Worm (Caenorhabditis elegans) whole organism, L4 larva: Measurements from ENCODE around the gene rnp-9.

Source experiments
- F26F4.8 ChIP-seq: fragments of 200-800 bp; sonication (Bioruptor generic); conservative IDR thresholded peaks from 2 replicates; pipeline ENCODE4 v1.3.6; 2022; ENCODE audit warnings: missing genetic modification characterization, missing compliant biosample characterization
- F44E2.7 ChIP-seq: fragments of 200-800 bp; sonication (Bioruptor generic); IDR thresholded peaks from 2 replicates; pipeline ENCODE4 v2.1.2; 2022; ENCODE audit warnings: missing genetic modification characterization, missing compliant biosample characterization
- F49E8.2 ChIP-seq: sonication (generic microtip); optimal IDR thresholded peaks from 2 replicates; lab custom pipeline; 2016; ENCODE audit warnings: missing compliant biosample characterization, mild to moderate bottlenecking, missing genetic modification characterization, borderline replicate concordance
- Y48G9A.11 ChIP-seq: fragments of 200-800 bp; sonication (Bioruptor generic); IDR thresholded peaks from 2 replicates; pipeline ENCODE4 v1.3.6; 2022; ENCODE audit warnings: missing genetic modification reagents, missing genetic modification characterization, missing compliant biosample characterization
- Y5F2A.4 ChIP-seq: fragments of 200-800 bp; sonication (Bioruptor generic); optimal IDR thresholded peaks from 2 replicates; lab custom pipeline; 2018; ENCODE audit warnings: mild to moderate bottlenecking, missing genetic modification characterization, missing compliant biosample characterization
- aly-2 ChIP-seq: sonication (generic microtip); optimal IDR thresholded peaks from 2 replicates; lab custom pipeline; 2018; ENCODE audit warnings: missing biosample characterization, missing genetic modification characterization
- arid-1 ChIP-seq: fragments of 200-800 bp; sonication (Bioruptor generic); conservative IDR thresholded peaks from 2 replicates; pipeline ENCODE4 v1.3.6; 2022; ENCODE audit warnings: missing genetic modification reagents, missing genetic modification characterization, missing compliant biosample characterization
- ceh-32 ChIP-seq: sonication (generic microtip); optimal IDR thresholded peaks from 2 replicates; lab custom pipeline; 2016; ENCODE audit warnings: mild to moderate bottlenecking, missing genetic modification characterization, missing compliant biosample characterization; ENCODE audit not compliant: poor library complexity
- ces-1 ChIP-seq: fragments of 150-350 bp; sonication (generic microtip); optimal IDR thresholded peaks from 4 replicates; lab custom pipeline; 2014; ENCODE audit warnings: missing biosample characterization, missing genetic modification reagents, missing genetic modification characterization
- duxl-1 ChIP-seq: sonication (generic microtip); optimal IDR thresholded peaks from 2 replicates; lab custom pipeline; 2016; ENCODE audit warnings: mild to moderate bottlenecking, missing genetic modification characterization, moderate library complexity, missing compliant biosample characterization; ENCODE audit not compliant: poor library complexity
- egl-27 ChIP-seq: sonication (generic microtip); optimal IDR thresholded peaks from 3 replicates; lab custom pipeline; 2017; ENCODE audit warnings: missing biosample characterization, missing genetic modification reagents, missing genetic modification characterization
- fkh-10 ChIP-seq: fragments of 150-350 bp; optimal IDR thresholded peaks from 2 replicates; lab custom pipeline; 2014; ENCODE audit warnings: missing biosample characterization, missing genetic modification reagents, missing genetic modification characterization
- hif-1 ChIP-seq, 2 experiments: sonication (generic microtip); optimal IDR thresholded peaks; 2 replicates each; lab custom pipeline; 2016 to 2017; ENCODE audit warnings: missing compliant biosample characterization in 2 of 2, missing genetic modification characterization in 2 of 2, missing genetic modification reagents in 2 of 2, missing genotype in 2 of 2, mild to moderate bottlenecking in 1 of 2
- hlh-11 ChIP-seq: fragments of 200-800 bp; sonication (Bioruptor generic); optimal IDR thresholded peaks from 2 replicates; lab custom pipeline; 2018; ENCODE audit warnings: mild to moderate bottlenecking, missing genetic modification characterization, missing compliant biosample characterization
- hlh-30 ChIP-seq: sonication (generic microtip); optimal IDR thresholded peaks from 2 replicates; lab custom pipeline; 2017; ENCODE audit warnings: antibody characterized with exemption, mild to moderate bottlenecking, missing genetic modification characterization, missing compliant biosample characterization; ENCODE audit not compliant: insufficient read depth
- hmg-1.1 ChIP-seq: fragments of 200-800 bp; sonication (Bioruptor generic); IDR thresholded peaks from 2 replicates; pipeline ENCODE4 v1.3.6; 2022; ENCODE audit warnings: missing genetic modification reagents, missing genetic modification characterization, missing compliant biosample characterization
- lsy-2 ChIP-seq, 2 experiments: fragments of 150-350 bp in 1 of 2; sonication (generic microtip) in 1 of 2; optimal IDR thresholded peaks; 2 replicates each; lab custom pipeline; 2014 to 2017; ENCODE audit warnings: missing biosample characterization in 2 of 2, missing genetic modification characterization in 2 of 2
- madf-5 ChIP-seq, 2 experiments: fragments of 200-800 bp; sonication (Bioruptor generic); IDR thresholded peaks; 2 replicates each; pipeline ENCODE4 v1.3.6; 2022; ENCODE audit warnings: missing compliant biosample characterization in 2 of 2, missing genetic modification characterization in 2 of 2
- mes-2 ChIP-seq: sonication (generic microtip); optimal IDR thresholded peaks from 2 replicates; lab custom pipeline; 2016; ENCODE audit warnings: missing genotype, mild to moderate bottlenecking, missing genetic modification characterization, missing compliant biosample characterization; ENCODE audit not compliant: poor library complexity, severe bottlenecking
- nhr-10 ChIP-seq: fragments of 150-350 bp; optimal IDR thresholded peaks from 2 replicates; lab custom pipeline; 2014; ENCODE audit warnings: missing biosample characterization, missing genetic modification characterization
- nhr-111 ChIP-seq: fragments of 200-800 bp; sonication (Bioruptor generic); optimal IDR thresholded peaks from 2 replicates; lab custom pipeline; 2018; ENCODE audit warnings: mild to moderate bottlenecking, missing genetic modification characterization, missing compliant biosample characterization
- nhr-28 ChIP-seq: fragments of 150-350 bp; optimal IDR thresholded peaks from 2 replicates; lab custom pipeline; 2014; ENCODE audit warnings: missing biosample characterization, missing genetic modification characterization
- nhr-41 ChIP-seq: fragments of 200-800 bp; sonication (Bioruptor generic); IDR thresholded peaks from 2 replicates; pipeline ENCODE4 v1.3.6; 2022; ENCODE audit warnings: missing genetic modification reagents, missing genetic modification characterization, missing compliant biosample characterization
- nhr-76 ChIP-seq: fragments of 150-350 bp; optimal IDR thresholded peaks from 2 replicates; lab custom pipeline; 2014; ENCODE audit warnings: missing biosample characterization, missing genetic modification characterization
- php-3 ChIP-seq: fragments of 200-800 bp; sonication (Bioruptor generic); IDR thresholded peaks from 2 replicates; pipeline ENCODE4 v1.3.6; 2022; ENCODE audit warnings: missing genetic modification reagents, missing genetic modification characterization, missing compliant biosample characterization
- pqm-1 ChIP-seq: sonication (generic microtip); optimal IDR thresholded peaks from 2 replicates; lab custom pipeline; 2017; ENCODE audit warnings: missing biosample characterization, missing genetic modification characterization
- saeg-2 ChIP-seq: fragments of 200-800 bp; sonication (Bioruptor generic); IDR thresholded peaks from 2 replicates; pipeline ENCODE4 v1.3.6; 2022; ENCODE audit warnings: missing genetic modification reagents, missing genetic modification characterization, missing compliant biosample characterization
- snpc-1.2 ChIP-seq: fragments of 200-800 bp; sonication (Bioruptor generic); IDR thresholded peaks from 2 replicates; pipeline ENCODE4 v1.3.6; 2022; ENCODE audit warnings: missing genetic modification reagents, missing genetic modification characterization, missing compliant biosample characterization
- spr-1 ChIP-seq: sonication (generic microtip); optimal IDR thresholded peaks from 2 replicates; lab custom pipeline; 2016; ENCODE audit warnings: mild to moderate bottlenecking, missing genetic modification characterization, missing compliant biosample characterization
- spr-3 ChIP-seq: fragments of 200-800 bp; sonication (Bioruptor generic); optimal IDR thresholded peaks from 2 replicates; lab custom pipeline; 2018; ENCODE audit warnings: mild to moderate bottlenecking, missing genetic modification characterization, missing compliant biosample characterization
- tag-97 ChIP-seq: fragments of 200-800 bp; sonication (Bioruptor generic); IDR thresholded peaks from 2 replicates; pipeline ENCODE4 v1.3.6; 2022; ENCODE audit warnings: missing genetic modification characterization, missing compliant biosample characterization
- tra-1 ChIP-seq: fragments of 200-800 bp; sonication (Bioruptor generic); IDR thresholded peaks from 2 replicates; pipeline ENCODE4 v1.3.6; 2022; ENCODE audit warnings: missing genetic modification reagents, missing genetic modification characterization, missing compliant biosample characterization
- unc-62 ChIP-seq, 3 experiments: fragments of 150-350 bp in 1 of 3; sonication (generic microtip); optimal IDR thresholded peaks in 2 of 3; peaks in 1 of 3; 1 replicate in 1 of 3; 2 replicates in 2 of 3; lab custom pipeline; 2014 to 2017; ENCODE audit warnings: missing biosample characterization in 3 of 3, missing genetic modification characterization in 3 of 3, missing genetic modification reagents in 3 of 3, missing genotype in 1 of 3
- vab-7 ChIP-seq: fragments of 200-800 bp; sonication (Bioruptor generic); IDR thresholded peaks from 2 replicates; pipeline ENCODE4 v1.3.6; 2022; ENCODE audit warnings: missing genetic modification reagents, missing genetic modification characterization, missing compliant biosample characterization
- zfp-3 ChIP-seq: fragments of 200-800 bp; sonication (Bioruptor generic); conservative IDR thresholded peaks from 2 replicates; pipeline ENCODE4 v1.3.6; 2022; ENCODE audit warnings: missing genetic modification reagents, missing genetic modification characterization, missing compliant biosample characterization
- ztf-7 ChIP-seq: fragments of 150-350 bp; optimal IDR thresholded peaks from 2 replicates; lab custom pipeline; 2014; ENCODE audit warnings: missing biosample characterization, missing genetic modification characterization

The rnp-9 gene

DNA sequence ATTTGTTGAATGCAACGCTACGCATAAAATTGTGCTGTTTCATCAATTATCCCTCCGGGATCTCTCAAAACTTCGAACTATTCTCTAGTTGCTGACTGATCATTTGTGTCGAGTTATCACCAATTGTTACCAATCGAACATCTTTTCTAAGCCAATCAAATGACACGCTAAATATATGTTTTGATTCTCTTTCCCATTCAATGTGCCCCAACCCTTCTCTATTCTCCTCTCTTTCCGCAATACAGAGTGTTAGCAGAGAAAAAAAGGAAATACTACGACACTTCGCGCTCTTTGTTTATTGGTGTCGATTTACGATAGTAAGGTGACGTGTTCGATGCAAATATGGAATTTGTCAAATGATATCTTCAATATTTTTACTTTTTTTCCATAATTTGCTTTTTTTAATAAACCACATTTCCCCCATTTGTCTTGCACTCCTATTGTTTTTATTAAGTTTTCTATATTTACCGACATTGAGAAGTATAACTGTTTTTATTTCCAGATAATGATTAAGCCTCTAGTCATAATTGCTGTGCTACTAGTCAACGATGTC is 30.2 kb downstream of the rnp-9 start, which contains the start of gene nucb-1 (continued):
- TF ChIP-seq unc-62 (GFP tag; optimal IDR thresholded peaks at IDR 0.05 in 1 of 2; lab: Kevin White, UChicago) (peak in 1 of 2 experiments; percentile 88), unc-62 (tag; optimal IDR thresholded peaks at IDR 0.05; lab: Kevin White, UChicago) (no peak), egl-27 (tag; lab: Kevin White, UChicago) (no peak), Y5F2A.4 (GFP tag; lab: Kevin White, UChicago) (no peak)
- TF ChIP-seq, all 104 proteins: peak for 26

DNA sequence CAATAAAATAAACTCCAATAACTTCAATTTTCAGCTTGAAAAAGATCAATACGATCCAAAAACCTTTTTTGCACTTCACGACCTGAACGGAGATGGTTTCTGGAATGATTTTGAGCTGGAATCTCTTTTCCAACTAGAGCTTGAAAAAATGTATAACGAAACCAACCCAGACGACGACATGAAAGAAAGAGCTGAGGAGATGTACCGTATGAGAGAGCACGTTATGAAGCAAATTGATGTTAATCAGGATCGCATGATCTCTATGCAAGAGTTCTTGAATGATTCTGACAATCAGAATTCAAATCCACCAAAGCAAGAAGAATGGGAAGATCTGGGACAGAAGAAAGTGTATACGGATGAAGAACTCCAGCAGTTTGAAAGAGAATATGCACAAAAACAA is 32.1 kb downstream of the rnp-9 start:
- TF ChIP-seq unc-62 (GFP tag; optimal IDR thresholded peaks at IDR 0.05 in 1 of 2; lab: Kevin White, UChicago) (peak in 1 of 2 experiments; percentile 64), unc-62 (tag; optimal IDR thresholded peaks at IDR 0.05; lab: Kevin White, UChicago) (no peak), duxl-1 (no peak)

DNA sequence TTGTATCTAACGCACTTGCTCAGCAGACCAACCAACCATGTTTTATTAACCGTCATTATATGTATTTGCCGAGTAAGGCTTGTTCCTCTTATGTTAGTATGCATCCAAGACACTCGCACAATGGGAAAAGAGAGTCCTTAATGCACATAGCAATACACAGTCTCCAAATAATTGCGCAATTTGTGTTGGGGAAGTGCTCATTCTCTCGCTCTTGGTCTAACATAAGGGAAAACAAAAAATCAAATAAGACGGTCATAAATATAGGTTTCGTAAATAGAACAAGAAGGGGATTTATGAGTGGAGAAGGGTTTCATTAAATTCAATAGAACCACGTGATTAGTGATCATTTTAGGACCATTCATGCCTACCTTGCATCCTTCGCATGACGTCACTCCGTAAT is 36.4 kb downstream of the rnp-9 start:
- TF ChIP-seq nhr-111 (GFP tag; lab: Kevin White, UChicago) (no peak), F49E8.2 (tag; lab: Kevin White, UChicago) (no peak), aly-2 (tag; lab: Kevin White, UChicago) (no peak), saeg-2 (GFP tag; lab: Robert Waterston, UW) (no peak), nhr-10 (tag; lab: Kevin White, UChicago) (no peak)
- TF ChIP-seq, all 104 proteins: peak for 0

DNA sequence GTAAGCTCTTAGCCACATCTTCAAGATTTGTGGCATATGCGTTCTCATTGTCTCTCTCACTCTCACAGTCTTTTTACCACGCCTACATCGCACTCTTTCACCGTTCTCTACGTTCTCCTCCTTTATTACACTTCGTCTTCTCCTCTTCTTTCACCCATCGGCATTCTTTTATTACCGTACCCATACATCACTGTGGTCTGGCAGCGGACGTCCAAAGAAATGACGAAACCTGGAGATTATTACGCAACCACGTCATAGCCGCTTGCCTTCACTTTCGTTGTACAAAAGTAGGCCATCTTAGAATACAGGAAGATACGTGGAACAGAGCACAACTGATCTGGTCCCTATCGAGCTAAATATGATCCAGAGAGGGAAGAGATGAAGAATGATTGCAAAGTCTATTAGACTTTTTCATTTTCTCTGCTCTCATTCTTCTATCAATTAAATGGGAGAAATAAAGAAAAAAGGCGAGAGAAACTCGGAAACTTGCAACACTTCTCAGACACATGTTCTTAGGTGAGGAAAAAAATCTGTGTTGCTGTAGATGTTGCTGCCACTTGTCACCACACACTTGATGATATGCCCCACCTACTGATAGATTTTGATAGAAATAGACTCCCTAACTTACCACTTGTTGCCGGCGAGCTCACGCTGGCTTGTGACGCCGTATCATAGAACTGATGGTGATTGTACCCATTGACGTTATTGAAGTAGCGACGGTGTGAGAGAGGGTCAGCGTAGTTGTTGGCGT is 37.4 kb downstream of the rnp-9 start:
- TF ChIP-seq hmg-1.1 (GFP tag; lab: Robert Waterston, UW) (0 out of 2 replicates have a peak, but pooled peaks have one; percentile 13), ces-1 (GFP tag; lab: Kevin White, UChicago) (no peak), nhr-41 (GFP tag; lab: Robert Waterston, UW) (no peak)

DNA sequence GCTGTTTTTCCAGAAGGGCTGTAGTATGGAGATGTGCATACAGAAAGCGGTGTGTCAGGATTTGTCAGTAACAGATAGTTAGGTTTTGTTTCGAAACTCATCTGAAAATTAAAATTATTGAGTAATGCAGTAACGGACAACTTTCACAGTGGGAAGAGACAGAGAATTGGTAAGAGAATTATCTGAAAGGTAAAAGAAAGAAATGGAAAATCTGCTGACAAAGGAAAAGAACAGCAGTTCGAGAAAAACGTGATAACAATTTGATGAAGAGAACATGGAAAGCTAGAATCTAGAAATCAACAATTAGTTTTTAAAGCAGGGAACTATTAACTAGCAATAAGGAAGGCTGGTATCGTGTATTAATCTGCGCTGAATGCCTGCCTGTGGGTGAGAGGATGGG is 38.2 kb downstream of the rnp-9 start, which contains the start of gene sex-1:
sex-1 (minus strand) TSS at position 101 of the 400 bp plus-strand sequence.
- TF ChIP-seq vab-7 (GFP tag; lab: Robert Waterston, UW) (no peak), fkh-10 (GFP tag; lab: Kevin White, UChicago) (no peak), F44E2.7 (no peak), ceh-32 (no peak), F49E8.2 (tag; lab: Kevin White, UChicago) (no peak), arid-1 (no peak), spr-3 (GFP tag; lab: Kevin White, UChicago) (no peak), nhr-28 (tag; lab: Kevin White, UChicago) (no peak), mes-2 (tag; lab: Kevin White, UChicago) (no peak), F26F4.8 (GFP tag; lab: Robert Waterston, UW) (no peak), snpc-1.2 (GFP tag; lab: Robert Waterston, UW) (no peak), nhr-76 (tag; lab: Kevin White, UChicago) (no peak), hlh-30 (tag; lab: Kevin White, UChicago) (no peak), hlh-11 (tag; lab: Kevin White, UChicago) (no peak), madf-5 (GFP tag; IDR thresholded peaks at IDR 0.05; lab: Robert Waterston, UW) (no peak)

DNA sequence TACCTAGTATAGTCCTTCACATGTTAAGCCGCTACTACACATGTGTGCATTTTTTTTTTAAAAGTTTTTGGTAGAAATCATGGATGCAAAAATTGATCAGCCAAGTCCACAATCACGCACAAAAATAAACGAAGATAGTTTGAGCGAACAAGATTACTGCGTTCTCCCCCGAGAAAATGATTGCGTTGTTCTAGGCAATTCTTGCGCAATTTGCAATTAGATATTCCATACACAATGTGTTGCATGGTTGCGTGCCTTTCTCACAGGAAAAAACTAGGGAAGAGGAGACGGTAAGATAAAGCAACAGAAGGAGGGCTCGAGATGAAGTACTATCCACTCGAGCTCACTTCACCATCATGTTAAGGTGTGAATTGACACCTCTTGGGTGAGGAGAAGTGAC is 38.9 kb downstream of the rnp-9 start:
- TF ChIP-seq zfp-3 (no peak), Y48G9A.11 (GFP tag; lab: Robert Waterston, UW) (no peak), ztf-7 (tag; lab: Kevin White, UChicago) (no peak), tra-1 (no peak), php-3 (GFP tag; lab: Robert Waterston, UW) (no peak), hif-1 (tag; optimal IDR thresholded peaks at IDR 0.05; lab: Kevin White, UChicago) (no peak), pqm-1 (tag; lab: Kevin White, UChicago) (no peak), unc-62 (GFP tag; optimal IDR thresholded peaks at IDR 0.05 in 1 of 2; lab: Kevin White, UChicago) (peak in 1 of 2 experiments; percentile 69), unc-62 (tag; optimal IDR thresholded peaks at IDR 0.05; lab: Kevin White, UChicago) (no peak), nhr-10 (tag; lab: Kevin White, UChicago) (no peak), spr-1 (tag; lab: Kevin White, UChicago) (no peak), tag-97 (0 out of 2 replicates have a peak, but pooled peaks have one; percentile 7), lsy-2 (tag; optimal IDR thresholded peaks at IDR 0.05; lab: Kevin White, UChicago) (no peak)
